Worm (Caenorhabditis elegans) whole organism, L3 larva: ENCODE data around the gene H03G16.1.

Source experiments
- ZK546.5 ChIP-seq: sonication (generic microtip); optimal IDR thresholded peaks from 2 replicates; lab custom pipeline; 2017; ENCODE audit warnings: missing biosample characterization, missing genetic modification characterization
- aly-2 ChIP-seq: fragments of 150-350 bp; optimal IDR thresholded peaks from 2 replicates; lab custom pipeline; 2014; ENCODE audit warnings: missing biosample characterization, missing genetic modification characterization
- ama-1 ChIP-seq: fragments of 150-350 bp; optimal IDR thresholded peaks from 2 replicates; lab custom pipeline; 2018
- ceh-16 ChIP-seq: sonication (generic microtip); optimal IDR thresholded peaks from 2 replicates; lab custom pipeline; 2017; ENCODE audit warnings: missing biosample characterization, missing genetic modification characterization
- ceh-82 ChIP-seq: fragments of 150-350 bp; optimal IDR thresholded peaks from 2 replicates; lab custom pipeline; 2014; ENCODE audit warnings: missing biosample characterization, missing genetic modification characterization
- egl-27 ChIP-seq: sonication (generic microtip); optimal IDR thresholded peaks from 4 replicates; lab custom pipeline; 2017; ENCODE audit warnings: missing biosample characterization, missing genetic modification reagents, missing genetic modification characterization
- egl-5 ChIP-seq: fragments of 150-350 bp; optimal IDR thresholded peaks from 2 replicates; lab custom pipeline; 2017; ENCODE audit warnings: missing biosample characterization, missing genetic modification reagents, missing genetic modification characterization, inconsistent platforms
- elt-1 ChIP-seq: fragments of 150-350 bp; optimal IDR thresholded peaks from 2 replicates; lab custom pipeline; 2014; ENCODE audit warnings: missing biosample characterization, missing genetic modification characterization
- elt-2 ChIP-seq: sonication (generic microtip); optimal IDR thresholded peaks from 2 replicates; lab custom pipeline; 2016; ENCODE audit warnings: missing genetic modification reagents, mild to moderate bottlenecking, missing genetic modification characterization, missing compliant biosample characterization
- eor-1 ChIP-seq, 2 experiments: fragments of 150-350 bp; optimal IDR thresholded peaks; 2 replicates each; lab custom pipeline; 2014 to 2018; ENCODE audit warnings: missing biosample characterization in 2 of 2, missing genetic modification characterization in 2 of 2
- fkh-10 ChIP-seq: sonication (generic microtip); optimal IDR thresholded peaks from 2 replicates; lab custom pipeline; 2017; ENCODE audit warnings: missing biosample characterization, missing genetic modification reagents, missing genetic modification characterization
- fkh-2 ChIP-seq: fragments of 150-350 bp; optimal IDR thresholded peaks from 2 replicates; lab custom pipeline; 2014; ENCODE audit warnings: missing biosample characterization, missing genetic modification reagents, missing genetic modification characterization
- fos-1 ChIP-seq: fragments of 150-350 bp; optimal IDR thresholded peaks from 2 replicates; lab custom pipeline; 2014; ENCODE audit warnings: missing biosample characterization, missing genetic modification characterization
- hmg-11 ChIP-seq: sonication (generic microtip); optimal IDR thresholded peaks from 2 replicates; lab custom pipeline; 2016; ENCODE audit warnings: missing genetic modification characterization, missing compliant biosample characterization
- jun-1 ChIP-seq: fragments of 150-350 bp; optimal IDR thresholded peaks from 2 replicates; lab custom pipeline; 2014; ENCODE audit warnings: missing biosample characterization, missing genetic modification reagents, missing genetic modification characterization
- lin-15B ChIP-seq: fragments of 150-350 bp; optimal IDR thresholded peaks from 2 replicates; lab custom pipeline; 2014; ENCODE audit warnings: missing biosample characterization, missing genetic modification characterization
- lin-39 ChIP-seq: fragments of 150-350 bp; optimal IDR thresholded peaks from 2 replicates; lab custom pipeline; 2018; ENCODE audit warnings: missing biosample characterization, missing genetic modification reagents, missing genetic modification characterization
- lsy-12 ChIP-seq: sonication (generic microtip); optimal IDR thresholded peaks from 2 replicates; lab custom pipeline; 2016; ENCODE audit warnings: mild to moderate bottlenecking, missing genetic modification characterization, missing compliant biosample characterization
- mdl-1 ChIP-seq: fragments of 150-350 bp; optimal IDR thresholded peaks from 2 replicates; lab custom pipeline; 2014; ENCODE audit warnings: missing biosample characterization, missing genetic modification characterization
- mml-1 ChIP-seq: fragments of 150-350 bp; sonication (generic microtip); optimal IDR thresholded peaks from 3 replicates; lab custom pipeline; 2014; ENCODE audit warnings: missing biosample characterization, missing genetic modification characterization
- nfya-1 ChIP-seq: sonication (generic microtip); optimal IDR thresholded peaks from 2 replicates; lab custom pipeline; 2017; ENCODE audit warnings: missing genetic modification characterization, mild to moderate bottlenecking, missing compliant biosample characterization, antibody characterized with exemption, moderate library complexity; ENCODE audit not compliant: insufficient read depth
- nhr-11 ChIP-seq: fragments of 150-350 bp; optimal IDR thresholded peaks from 2 replicates; lab custom pipeline; 2014; ENCODE audit warnings: missing biosample characterization, missing genetic modification characterization
- nhr-12 ChIP-seq: fragments of 150-350 bp; optimal IDR thresholded peaks from 2 replicates; lab custom pipeline; 2014; ENCODE audit warnings: missing biosample characterization, missing genetic modification characterization
- nhr-25 ChIP-seq: sonication (generic microtip); optimal IDR thresholded peaks from 2 replicates; lab custom pipeline; 2017; ENCODE audit warnings: missing biosample characterization, missing genetic modification characterization
- nhr-67 ChIP-seq: fragments of 150-350 bp; optimal IDR thresholded peaks from 2 replicates; lab custom pipeline; 2014; ENCODE audit warnings: missing biosample characterization, missing genetic modification characterization
- nhr-76 ChIP-seq: fragments of 150-350 bp; sonication (generic microtip); optimal IDR thresholded peaks from 5 replicates; lab custom pipeline; 2014; ENCODE audit warnings: missing biosample characterization, missing genetic modification characterization
- pqm-1 ChIP-seq: fragments of 150-350 bp; optimal IDR thresholded peaks from 2 replicates; lab custom pipeline; 2017; ENCODE audit warnings: missing biosample characterization, missing genetic modification characterization, inconsistent platforms
- sea-2 ChIP-seq: fragments of 150-350 bp; sonication (generic microtip); optimal IDR thresholded peaks from 4 replicates; lab custom pipeline; 2014; ENCODE audit warnings: missing biosample characterization, missing genetic modification reagents, missing genetic modification characterization
- snpc-4 ChIP-seq: fragments of 150-350 bp; optimal IDR thresholded peaks from 2 replicates; lab custom pipeline; 2014; ENCODE audit warnings: missing biosample characterization, missing genetic modification characterization
- tbx-2 ChIP-seq: sonication (generic microtip); optimal IDR thresholded peaks from 2 replicates; lab custom pipeline; 2016; ENCODE audit warnings: mild to moderate bottlenecking, missing genetic modification characterization, missing compliant biosample characterization
- unc-39 ChIP-seq: sonication (generic microtip); optimal IDR thresholded peaks from 4 replicates; lab custom pipeline; 2017; ENCODE audit warnings: missing biosample characterization, missing genetic modification characterization
- unc-62 ChIP-seq: fragments of 150-350 bp; sonication (generic microtip); optimal IDR thresholded peaks from 4 replicates; lab custom pipeline; 2014; ENCODE audit warnings: missing biosample characterization, missing genetic modification reagents, missing genetic modification characterization
- ztf-11 ChIP-seq: fragments of 150-350 bp; optimal IDR thresholded peaks from 2 replicates; lab custom pipeline; 2014; ENCODE audit warnings: missing biosample characterization, missing genetic modification characterization
- ztf-4 ChIP-seq: fragments of 150-350 bp; optimal IDR thresholded peaks from 2 replicates; lab custom pipeline; 2014; ENCODE audit warnings: missing biosample characterization, missing genetic modification characterization

Gene H03G16.1

ce11 chrX:15013941-15014453 is 39.7 kb upstream of the H03G16.1 start:
- TF ChIP-seq lin-39 (tag; lab: Kevin White, UChicago) (peak; percentile 19), nfya-1 (tag; lab: Kevin White, UChicago) (peak; percentile 15), fkh-10 (GFP tag; lab: Kevin White, UChicago) (no peak), egl-5 (tag; lab: Kevin White, UChicago) (peak; percentile 81)

- TF ChIP-seq ztf-11 (tag; lab: Kevin White, UChicago) (no peak), egl-27 (no peak), nfya-1 (tag; lab: Kevin White, UChicago) (peak; percentile 2)
These were observed 37.6 kb upstream of the H03G16.1 start for ce11 chrX:15016102-15016501.

ce11 chrX:15026008-15026407 is 27.7 kb upstream of the H03G16.1 start, which contains the start of gene seb-3:
Gene seb-3, plus strand, starts transcription at chrX:15026308.
- no peak for TF ChIP-seq fos-1 (tag; lab: Kevin White, UChicago)
- no peak for TF ChIP-seq nhr-11 (tag; lab: Kevin White, UChicago)
- TF ChIP-seq tbx-2 = no peak
- no peak for TF ChIP-seq ama-1 (lab: Kevin White, UChicago)
- TF ChIP-seq lin-15B (tag; lab: Kevin White, UChicago) = no peak
- no peak for TF ChIP-seq snpc-4 (tag; lab: Kevin White, UChicago)
- TF ChIP-seq pqm-1 (tag; lab: Kevin White, UChicago) = no peak
- TF ChIP-seq ztf-4 (tag; lab: Kevin White, UChicago) = no peak
- TF ChIP-seq fkh-2 (tag; lab: Kevin White, UChicago) = no peak
- TF ChIP-seq nhr-12 (tag; lab: Kevin White, UChicago) = no peak

ce11 chrX:15027566-15027965 is 26.1 kb upstream of the H03G16.1 start:
- TF ChIP-seq nfya-1 (tag; lab: Kevin White, UChicago) = no peak
- no peak for TF ChIP-seq hmg-11 (tag; lab: Kevin White, UChicago)
- peak; percentile 45 for TF ChIP-seq elt-1 (tag; lab: Kevin White, UChicago)
- TF ChIP-seq aly-2 (tag; lab: Kevin White, UChicago) = no peak
- no peak for TF ChIP-seq ceh-82 (tag; lab: Kevin White, UChicago)
- TF ChIP-seq nhr-25 (tag; lab: Kevin White, UChicago) = no peak
- TF ChIP-seq lsy-12 = no peak
- TF ChIP-seq lin-39 (tag; lab: Kevin White, UChicago) = peak; percentile 88
- TF ChIP-seq mdl-1 (tag; lab: Kevin White, UChicago) = no peak
- no peak for TF ChIP-seq lin-15B (tag; lab: Kevin White, UChicago)
- TF ChIP-seq unc-62 (GFP tag; lab: Kevin White, UChicago) = no peak

ce11 chrX:15027997-15028396 is 25.7 kb upstream of the H03G16.1 start:
- TF ChIP-seq elt-2 (tag; lab: Kevin White, UChicago) (no peak), sea-2 (GFP tag; lab: Kevin White, UChicago) (no peak), unc-62 (GFP tag; lab: Kevin White, UChicago) (no peak), nfya-1 (tag; lab: Kevin White, UChicago) (no peak), eor-1 (tag; optimal IDR thresholded peaks at IDR 0.05; lab: Kevin White, UChicago) (no peak), lin-15B (tag; lab: Kevin White, UChicago) (no peak), jun-1 (tag; lab: Kevin White, UChicago) (no peak), pqm-1 (tag; lab: Kevin White, UChicago) (no peak), ceh-16 (tag; lab: Kevin White, UChicago) (no peak), nhr-25 (tag; lab: Kevin White, UChicago) (no peak), egl-27 (no peak), mdl-1 (tag; lab: Kevin White, UChicago) (no peak), unc-39 (tag; lab: Kevin White, UChicago) (no peak), nhr-67 (tag; lab: Kevin White, UChicago) (no peak), nhr-76 (tag; lab: Kevin White, UChicago) (no peak), nhr-12 (tag; lab: Kevin White, UChicago) (no peak), mml-1 (tag; lab: Kevin White, UChicago) (no peak), ZK546.5 (tag; lab: Kevin White, UChicago) (no peak)
